Worm (Caenorhabditis elegans) whole organism, midembryonic: ENCODE results near the gene Y51B9A.5.

Source experiments
- T22C8.4 ChIP-seq: fragments of 200-800 bp; sonication (Bioruptor generic); IDR thresholded peaks from 2 replicates; pipeline ENCODE4 v1.3.6; 2022; ENCODE audit warnings: missing genetic modification characterization, missing compliant biosample characterization
- cog-1 ChIP-seq: sonication (generic microtip); optimal IDR thresholded peaks from 2 replicates; lab custom pipeline; 2016; ENCODE audit warnings: missing genetic modification characterization, missing compliant biosample characterization
- flt-1 ChIP-seq: fragments of 200-800 bp; sonication (Bioruptor generic); IDR thresholded peaks from 2 replicates; pipeline ENCODE4 v1.3.6; 2022; ENCODE audit warnings: missing genetic modification characterization, missing compliant biosample characterization
- klf-2 ChIP-seq: fragments of 200-800 bp; sonication (Bioruptor generic); conservative IDR thresholded peaks from 2 replicates; pipeline ENCODE4 v1.3.6; 2022; ENCODE audit warnings: missing genetic modification reagents, missing genetic modification characterization, missing compliant biosample characterization
- med-1 ChIP-seq: sonication (generic microtip); optimal IDR thresholded peaks from 2 replicates; lab custom pipeline; 2017; ENCODE audit warnings: missing genetic modification characterization, mild to moderate bottlenecking, missing compliant biosample characterization, antibody characterized with exemption, missing genetic modification reagents; ENCODE audit not compliant: insufficient read depth
- ref-1 ChIP-seq: fragments of 200-800 bp; sonication (Bioruptor generic); conservative IDR thresholded peaks from 2 replicates; pipeline ENCODE4 v1.3.6; 2022; ENCODE audit warnings: missing genetic modification reagents, missing genetic modification characterization, missing compliant biosample characterization
- tab-1 ChIP-seq: fragments of 200-800 bp; sonication (Bioruptor generic); IDR thresholded peaks from 2 replicates; pipeline ENCODE4 v1.3.6; 2022; ENCODE audit warnings: missing genetic modification characterization, missing compliant biosample characterization
- ztf-23 ChIP-seq: fragments of 200-800 bp; sonication (Bioruptor generic); IDR thresholded peaks from 2 replicates; pipeline ENCODE4 v1.3.6; 2022; ENCODE audit warnings: missing genetic modification reagents, missing genetic modification characterization, missing compliant biosample characterization
- ztf-29 ChIP-seq: fragments of 200-800 bp; sonication (Bioruptor generic); IDR thresholded peaks from 2 replicates; pipeline ENCODE4 v1.3.6; 2022; ENCODE audit warnings: missing genetic modification reagents, missing genetic modification characterization, missing compliant biosample characterization

Gene Y51B9A.5

ce11 chrII:9427644-9428043, 23.7 kb downstream of the Y51B9A.5 start, which contains the start of gene M176.5:
M176.5 (minus strand) TSS chrII:9427744.
- TF ChIP-seq tab-1 (GFP tag; lab: Robert Waterston, UW): no peak
- no peak for TF ChIP-seq ztf-29
- TF ChIP-seq T22C8.4: no peak
- TF ChIP-seq flt-1: no peak

ce11 chrII:9431119-9431518, 27.2 kb downstream of the Y51B9A.5 start:
- TF ChIP-seq ref-1: no peak
- no peak for TF ChIP-seq T22C8.4
- no peak for TF ChIP-seq flt-1
- TF ChIP-seq ztf-23 (GFP tag; lab: Robert Waterston, UW): no peak
- TF ChIP-seq tab-1 (GFP tag; lab: Robert Waterston, UW): no peak
- TF ChIP-seq cog-1 (tag; lab: Kevin White, UChicago): no peak
- no peak for TF ChIP-seq klf-2 (GFP tag; lab: Robert Waterston, UW)
- no peak for TF ChIP-seq med-1 (GFP tag; lab: Kevin White, UChicago)
- no peak for TF ChIP-seq ztf-29

ce11 chrII:9433609-9434008, 29.7 kb downstream of the Y51B9A.5 start, which contains the start of gene kin-15:
kin-15 (minus strand) TSS chrII:9433709.
- TF ChIP-seq ztf-23 (GFP tag; lab: Robert Waterston, UW) (no peak), cog-1 (tag; lab: Kevin White, UChicago) (no peak), flt-1 (no peak), klf-2 (GFP tag; lab: Robert Waterston, UW) (no peak), med-1 (GFP tag; lab: Kevin White, UChicago) (no peak), tab-1 (GFP tag; lab: Robert Waterston, UW) (no peak), T22C8.4 (no peak), ref-1 (no peak), ztf-29 (no peak)

ce11 chrII:9436009-9436408, 32.1 kb downstream of the Y51B9A.5 start, which contains the start of gene kin-16:
kin-16 (minus strand) TSS chrII:9436109.
- no peak for TF ChIP-seq tab-1 (GFP tag; lab: Robert Waterston, UW)
- no peak for TF ChIP-seq flt-1
- TF ChIP-seq klf-2 (GFP tag; lab: Robert Waterston, UW): no peak

DNA sequence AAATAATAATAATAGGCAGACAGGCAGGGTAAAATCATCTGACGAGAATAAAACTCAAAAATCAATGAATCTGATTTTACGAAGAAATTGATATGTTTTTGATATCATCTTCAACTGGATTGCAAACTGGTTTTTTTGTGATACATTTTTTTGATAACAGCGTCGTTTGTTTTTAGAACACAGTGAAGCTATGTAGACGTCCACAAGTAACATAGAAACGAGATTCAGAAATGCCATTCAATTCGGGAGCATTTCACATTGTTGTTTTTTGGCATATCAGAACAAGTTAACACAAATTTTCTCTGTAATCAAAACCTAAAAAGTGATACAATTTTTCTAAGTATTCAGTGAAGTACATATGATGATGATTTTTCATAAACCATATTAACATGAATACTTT, 34.3 kb downstream of the Y51B9A.5 start, which contains the start of gene chil-13:
Gene chil-13 (minus strand): TSS at position 101 of the 400 bp plus-strand sequence.
- TF ChIP-seq med-1 (GFP tag; lab: Kevin White, UChicago): no peak
- TF ChIP-seq flt-1: no peak
- no peak for TF ChIP-seq ztf-29
- no peak for TF ChIP-seq ref-1
- no peak for TF ChIP-seq ztf-23 (GFP tag; lab: Robert Waterston, UW)
- TF ChIP-seq klf-2 (GFP tag; lab: Robert Waterston, UW): no peak
- no peak for TF ChIP-seq T22C8.4
- no peak for TF ChIP-seq cog-1 (tag; lab: Kevin White, UChicago)
- TF ChIP-seq tab-1 (GFP tag; lab: Robert Waterston, UW): no peak

ce11 chrII:9438853-9439252, 34.9 kb downstream of the Y51B9A.5 start:
- no peak for TF ChIP-seq flt-1
- TF ChIP-seq tab-1 (GFP tag; lab: Robert Waterston, UW): no peak
- TF ChIP-seq klf-2 (GFP tag; lab: Robert Waterston, UW): no peak
- no peak for TF ChIP-seq ztf-29
- no peak for TF ChIP-seq ref-1
- no peak for TF ChIP-seq cog-1 (tag; lab: Kevin White, UChicago)
- no peak for TF ChIP-seq med-1 (GFP tag; lab: Kevin White, UChicago)
- no peak for TF ChIP-seq T22C8.4
- no peak for TF ChIP-seq ztf-23 (GFP tag; lab: Robert Waterston, UW)

- TF ChIP-seq ztf-23 (GFP tag; lab: Robert Waterston, UW): no peak
- no peak for TF ChIP-seq flt-1
- no peak for TF ChIP-seq ztf-29
- TF ChIP-seq klf-2 (GFP tag; lab: Robert Waterston, UW): no peak
- no peak for TF ChIP-seq ref-1
Measured at ce11 chrII:9440060-9440459, 36.1 kb downstream of the Y51B9A.5 start, which contains the start of gene chil-17. chil-17 (minus strand) TSS chrII:9440160.

ce11 chrII:9441838-9442237, 37.9 kb downstream of the Y51B9A.5 start, which contains the start of gene chil-16:
chil-16 (minus strand) TSS chrII:9441938.
- no peak for TF ChIP-seq klf-2 (GFP tag; lab: Robert Waterston, UW)
- TF ChIP-seq T22C8.4: no peak
- TF ChIP-seq med-1 (GFP tag; lab: Kevin White, UChicago): no peak
- no peak for TF ChIP-seq ref-1
- TF ChIP-seq tab-1 (GFP tag; lab: Robert Waterston, UW): no peak
- TF ChIP-seq flt-1: no peak
- no peak for TF ChIP-seq ztf-23 (GFP tag; lab: Robert Waterston, UW)
- no peak for TF ChIP-seq ztf-29
- no peak for TF ChIP-seq cog-1 (tag; lab: Kevin White, UChicago)

ce11 chrII:9443522-9443921, 39.6 kb downstream of the Y51B9A.5 start, which contains the start of gene chil-15:
chil-15 (minus strand) TSS chrII:9443622.
- TF ChIP-seq ztf-29: no peak
- TF ChIP-seq cog-1 (tag; lab: Kevin White, UChicago): no peak
- TF ChIP-seq ztf-23 (GFP tag; lab: Robert Waterston, UW): no peak
- no peak for TF ChIP-seq flt-1

DNA sequence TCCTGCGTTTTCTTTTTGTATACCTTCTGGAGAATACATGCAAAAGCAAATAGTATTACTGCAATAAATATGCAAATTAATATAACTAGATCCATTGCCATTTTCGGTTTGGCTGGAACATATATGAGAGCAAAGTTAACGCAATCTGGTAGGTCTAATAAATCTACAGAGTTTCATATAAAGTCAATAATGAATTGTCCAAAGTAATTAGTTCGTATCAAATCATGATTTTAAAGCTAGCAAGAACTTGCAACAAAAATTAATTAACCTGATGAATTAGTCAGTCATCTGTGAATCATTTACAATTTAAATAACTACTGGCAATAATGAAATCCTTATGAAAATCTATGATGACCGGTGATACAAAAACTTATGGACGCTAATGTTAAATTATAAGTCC, 41.4 kb downstream of the Y51B9A.5 start, which contains the start of gene R09D1.13:
Gene R09D1.13 (minus strand): TSS at position 101 of the 400 bp plus-strand sequence.
- TF ChIP-seq klf-2 (GFP tag; lab: Robert Waterston, UW) (no peak), T22C8.4 (no peak), ref-1 (no peak), cog-1 (tag; lab: Kevin White, UChicago) (no peak), ztf-23 (GFP tag; lab: Robert Waterston, UW) (no peak), tab-1 (GFP tag; lab: Robert Waterston, UW) (no peak), med-1 (GFP tag; lab: Kevin White, UChicago) (no peak), flt-1 (no peak), ztf-29 (no peak)

DNA sequence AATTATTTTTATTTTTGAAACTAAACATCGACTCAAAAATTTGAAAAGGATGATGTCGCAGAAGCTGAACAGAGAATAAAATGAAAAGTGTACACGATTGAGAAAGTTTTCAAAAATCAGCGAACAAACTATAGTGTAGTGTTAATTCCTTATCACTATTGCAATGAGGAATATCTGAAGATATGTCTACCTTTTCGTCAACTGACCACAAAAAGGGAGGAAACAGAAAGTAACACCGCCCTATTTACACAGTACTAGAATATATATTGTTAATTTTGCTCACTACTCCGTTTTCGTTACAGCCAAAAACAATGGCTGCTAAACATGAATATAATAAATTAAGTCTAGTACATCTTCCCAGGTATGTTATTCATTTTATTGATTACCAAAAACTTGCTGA, 44.0 kb downstream of the Y51B9A.5 start, which contains the start of gene chil-18:
Gene chil-18 (plus strand): TSS at position 301 of the 400 bp plus-strand sequence.
- TF ChIP-seq flt-1: no peak
